Worm (Caenorhabditis elegans) whole organism, late embryonic: ENCODE results near the gene srz-97.

Source experiments
- ahr-1 ChIP-seq: sonication (generic microtip); optimal IDR thresholded peaks from 2 replicates; lab custom pipeline; 2016; ENCODE audit warnings: missing genetic modification characterization, missing compliant biosample characterization
- ceh-22 ChIP-seq: sonication (generic microtip); optimal IDR thresholded peaks from 2 replicates; lab custom pipeline; 2017; ENCODE audit warnings: missing biosample characterization, missing genetic modification characterization
- elt-2 ChIP-seq: sonication (generic microtip); optimal IDR thresholded peaks from 2 replicates; lab custom pipeline; 2016; ENCODE audit warnings: missing genetic modification reagents, missing genetic modification characterization, missing compliant biosample characterization
- hlh-13 ChIP-seq: fragments of 200-800 bp; sonication (Bioruptor generic); optimal IDR thresholded peaks from 2 replicates; lab custom pipeline; 2018; ENCODE audit warnings: mild to moderate bottlenecking, missing genetic modification characterization, missing compliant biosample characterization
- lin-11 ChIP-seq: fragments of 200-800 bp; sonication (Bioruptor generic); optimal IDR thresholded peaks from 2 replicates; lab custom pipeline; 2018; ENCODE audit warnings: mild to moderate bottlenecking, missing genetic modification characterization, missing compliant biosample characterization
- nfya-1 ChIP-seq: sonication (generic microtip); optimal IDR thresholded peaks from 2 replicates; lab custom pipeline; 2017; ENCODE audit warnings: missing genetic modification characterization, mild to moderate bottlenecking, missing compliant biosample characterization, antibody characterized with exemption, moderate library complexity
- nhr-11 ChIP-seq: fragments of 150-350 bp; optimal IDR thresholded peaks from 2 replicates; lab custom pipeline; 2014; ENCODE audit warnings: missing biosample characterization, missing genetic modification characterization

DNA sequence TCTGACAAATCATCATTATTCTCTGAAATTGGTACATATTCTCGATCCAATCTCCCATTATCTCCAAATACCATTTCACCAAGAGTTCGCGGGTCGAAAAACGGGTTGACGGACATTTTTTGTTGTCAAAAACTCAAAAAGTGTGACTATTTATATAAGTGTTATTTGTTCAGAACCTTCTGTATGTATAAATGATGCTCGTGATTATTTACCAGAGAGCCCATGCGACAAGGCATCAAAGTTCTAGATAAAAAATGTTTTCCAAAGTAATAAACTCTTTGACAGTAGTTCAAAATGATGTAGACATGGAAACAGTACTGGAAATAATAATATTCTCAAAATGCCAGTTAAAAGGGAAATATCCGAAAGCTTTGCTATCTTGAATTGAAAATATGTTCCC is 5.4 kb downstream of the srz-97 start:
- no peak for TF ChIP-seq ahr-1
- TF ChIP-seq ceh-22: no peak
- no peak for TF ChIP-seq elt-2 (tag; lab: Kevin White, UChicago)
- no peak for TF ChIP-seq nfya-1 (tag; lab: Kevin White, UChicago)
- no peak for TF ChIP-seq lin-11 (tag; lab: Kevin White, UChicago)
- no peak for TF ChIP-seq hlh-13
- TF ChIP-seq nhr-11 (tag; lab: Kevin White, UChicago): no peak
